Fruit fly (Drosophila melanogaster) whole organism, pupa: ENCODE data around the gene CG7988.

ENCODE experiments used
- CG12605 ChIP-seq: fragments of 200-800 bp; sonication (Bioruptor generic); IDR thresholded peaks from 2 replicates; pipeline ENCODE4 v1.3.6; 2022; ENCODE audit warnings: missing biosample characterization, missing genetic modification characterization
- CG14655 ChIP-seq: fragments of 200-800 bp; sonication (Bioruptor generic); optimal IDR thresholded peaks from 3 replicates; lab custom pipeline; 2017; ENCODE audit warnings: mild to moderate bottlenecking, missing biosample characterization, missing genetic modification reagents, missing genetic modification characterization
- CG8159 ChIP-seq: fragments of 200-800 bp; sonication (Bioruptor generic); optimal IDR thresholded peaks from 3 replicates; lab custom pipeline; 2018; ENCODE audit warnings: missing biosample characterization, mild to moderate bottlenecking, missing genetic modification characterization, moderate library complexity
- CG9948 ChIP-seq: fragments of 200-800 bp; sonication (Bioruptor generic); optimal IDR thresholded peaks from 2 replicates; lab custom pipeline; 2018; ENCODE audit warnings: missing biosample characterization, mild to moderate bottlenecking, missing genetic modification characterization, moderate library complexity
- D1 ChIP-seq: fragments of 200-800 bp; sonication (Bioruptor generic); optimal IDR thresholded peaks from 2 replicates; lab custom pipeline; 2018; ENCODE audit warnings: missing biosample characterization, mild to moderate bottlenecking, missing genetic modification characterization, moderate library complexity

dm6 chr3R:18228713-18229222 is 8.4 kb downstream of the CG7988 start:
- TF ChIP-seq CG12605 (GFP tag; lab: Robert Waterston, UW), result no peak
- TF ChIP-seq CG14655 (GFP tag; lab: Kevin White, UChicago), result no peak
- no peak for TF ChIP-seq D1 (tag; lab: Kevin White, UChicago)
- no peak for TF ChIP-seq CG9948
- no peak for TF ChIP-seq CG8159 (tag; lab: Kevin White, UChicago)
